Fruit fly (Drosophila melanogaster) whole organism, pupa: ENCODE results near the gene Pex12.

Experiments used
- CG10348 ChIP-seq: fragments of 200-800 bp; sonication (Bioruptor generic); IDR thresholded peaks from 2 replicates; pipeline ENCODE4 v1.3.6; 2022; ENCODE audit warnings: missing biosample characterization, missing genetic modification characterization
- CG12605 ChIP-seq: fragments of 200-800 bp; sonication (Bioruptor generic); IDR thresholded peaks from 2 replicates; pipeline ENCODE4 v1.3.6; 2022; ENCODE audit warnings: missing biosample characterization, missing genetic modification characterization
- CG13204 ChIP-seq: fragments of 200-800 bp; sonication (Bioruptor generic); optimal IDR thresholded peaks from 2 replicates; lab custom pipeline; 2018; ENCODE audit warnings: missing biosample characterization, mild to moderate bottlenecking, missing genetic modification characterization, moderate library complexity
- CG14655 ChIP-seq: fragments of 200-800 bp; sonication (Bioruptor generic); optimal IDR thresholded peaks from 3 replicates; lab custom pipeline; 2017; ENCODE audit warnings: mild to moderate bottlenecking, missing biosample characterization, missing genetic modification reagents, missing genetic modification characterization
- CG15710 ChIP-seq: fragments of 200-800 bp; sonication (Bioruptor generic); optimal IDR thresholded peaks from 2 replicates; lab custom pipeline; 2018; ENCODE audit warnings: missing biosample characterization, mild to moderate bottlenecking, missing genetic modification characterization, moderate library complexity
- CG17806 ChIP-seq: fragments of 200-800 bp; sonication (Bioruptor generic); optimal IDR thresholded peaks from 2 replicates; lab custom pipeline; 2018; ENCODE audit warnings: missing biosample characterization, mild to moderate bottlenecking, missing genetic modification characterization, moderate library complexity
- CG32121 ChIP-seq: fragments of 200-800 bp; sonication (Bioruptor generic); IDR thresholded peaks from 2 replicates; pipeline ENCODE4 v1.3.6; 2022; ENCODE audit warnings: missing biosample characterization, missing genetic modification characterization
- CG34367 ChIP-seq: fragments of 200-800 bp; sonication (Bioruptor generic); optimal IDR thresholded peaks from 2 replicates; lab custom pipeline; 2018; ENCODE audit warnings: missing biosample characterization, mild to moderate bottlenecking, missing genetic modification characterization
- CG4496 ChIP-seq: fragments of 200-800 bp; sonication (Bioruptor generic); IDR thresholded peaks from 3 replicates; pipeline ENCODE4 v1.3.6; 2022; ENCODE audit warnings: missing biosample characterization, missing genetic modification characterization
- CG8159 ChIP-seq: fragments of 200-800 bp; sonication (Bioruptor generic); optimal IDR thresholded peaks from 3 replicates; lab custom pipeline; 2018; ENCODE audit warnings: missing biosample characterization, mild to moderate bottlenecking, missing genetic modification characterization, moderate library complexity
- CG8301 ChIP-seq: fragments of 200-800 bp; sonication (Bioruptor generic); optimal IDR thresholded peaks from 2 replicates; lab custom pipeline; 2018; ENCODE audit warnings: missing biosample characterization, mild to moderate bottlenecking, missing genetic modification characterization
- CG9948 ChIP-seq: fragments of 200-800 bp; sonication (Bioruptor generic); optimal IDR thresholded peaks from 2 replicates; lab custom pipeline; 2018; ENCODE audit warnings: missing biosample characterization, mild to moderate bottlenecking, missing genetic modification characterization, moderate library complexity
- D1 ChIP-seq: fragments of 200-800 bp; sonication (Bioruptor generic); optimal IDR thresholded peaks from 2 replicates; lab custom pipeline; 2018; ENCODE audit warnings: missing biosample characterization, mild to moderate bottlenecking, missing genetic modification characterization, moderate library complexity
- EcR ChIP-seq: fragments of 200-800 bp; sonication (Bioruptor generic); optimal IDR thresholded peaks from 3 replicates; lab custom pipeline; 2019; ENCODE audit warnings: missing biosample characterization, missing genetic modification characterization, mild to moderate bottlenecking, moderate library complexity, missing genetic modification reagents
- Ets98B ChIP-seq: fragments of 200-800 bp; sonication (Bioruptor generic); IDR thresholded peaks from 2 replicates; pipeline ENCODE4 v1.3.6; 2022; ENCODE audit warnings: missing biosample characterization, missing genetic modification characterization
- Pif1A ChIP-seq: fragments of 200-800 bp; sonication (Bioruptor generic); optimal IDR thresholded peaks from 3 replicates; lab custom pipeline; 2016; ENCODE audit warnings: missing biosample characterization, missing genetic modification characterization
- Pif1B ChIP-seq: fragments of 200-800 bp; sonication (Bioruptor generic); optimal IDR thresholded peaks from 3 replicates; lab custom pipeline; 2016; ENCODE audit warnings: missing biosample characterization, missing genetic modification characterization
- Snoo ChIP-seq: fragments of 200-800 bp; sonication (Bioruptor generic); optimal IDR thresholded peaks from 3 replicates; lab custom pipeline; 2017; ENCODE audit warnings: missing biosample characterization, mild to moderate bottlenecking, missing genetic modification characterization, inconsistent platforms
- fd96Ca ChIP-seq: fragments of 200-800 bp; sonication (Bioruptor generic); IDR thresholded peaks from 3 replicates; pipeline ENCODE4 v1.3.6; 2022; ENCODE audit warnings: missing biosample characterization, missing genetic modification characterization
- gl ChIP-seq: fragments of 200-800 bp; sonication (Bioruptor generic); optimal IDR thresholded peaks from 2 replicates; lab custom pipeline; 2018; ENCODE audit warnings: missing biosample characterization, mild to moderate bottlenecking, missing genetic modification characterization
- rn ChIP-seq: fragments of 200-800 bp; sonication (Bioruptor generic); IDR thresholded peaks from 2 replicates; pipeline ENCODE4 v1.3.6; 2022; ENCODE audit warnings: missing biosample characterization, missing genetic modification characterization

Gene Pex12

DNA sequence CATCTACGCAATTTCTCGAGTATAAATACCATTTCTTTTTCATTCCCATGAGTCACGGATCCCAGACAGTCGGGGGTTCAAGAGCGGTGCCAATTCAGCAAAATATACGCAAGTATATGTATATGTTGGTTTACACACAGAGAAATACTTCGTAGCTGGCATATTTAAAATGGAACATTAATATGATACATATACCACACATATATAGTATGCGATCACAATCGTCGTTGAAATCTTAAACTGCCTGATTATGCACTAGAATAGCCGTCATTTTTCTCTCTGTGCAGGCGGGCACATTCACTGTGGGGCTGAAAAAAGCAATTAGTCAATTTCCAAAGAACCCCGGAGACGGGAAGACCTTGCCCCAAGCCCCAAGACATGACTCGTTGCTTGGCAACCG is 25.9 kb downstream of the Pex12 start:
- TF ChIP-seq CG12605 (peak; percentile 96), CG10348 (0 out of 2 replicates have a peak, but pooled peaks have one; percentile 22), CG34367 (peak; percentile 94), fd96Ca (GFP tag; lab: Robert Waterston, UW) (peak; percentile 96), CG14655 (peak; percentile 96), CG9948 (tag; lab: Kevin White, UChicago) (peak; percentile 93), CG8301 (tag; lab: Kevin White, UChicago) (peak; percentile 93), Pif1A (GFP tag; lab: Kevin White, UChicago) (peak; percentile 94), CG4496 (GFP tag; lab: Robert Waterston, UW) (peak; percentile 98), Pif1B (GFP tag; lab: Kevin White, UChicago) (peak; percentile 95), Ets98B (peak; percentile 96), CG17806 (peak; percentile 94), CG13204 (no peak), EcR (GFP tag; lab: Kevin White, UChicago) (peak; percentile 88), D1 (tag; lab: Kevin White, UChicago) (peak; percentile 78), gl (peak; percentile 93), Snoo (tag; lab: Kevin White, UChicago) (peak; percentile 97), CG15710 (tag; lab: Kevin White, UChicago) (peak; percentile 96), CG8159 (tag; lab: Kevin White, UChicago) (peak; percentile 95), CG32121 (GFP tag; lab: Robert Waterston, UW) (peak; percentile 95), rn (GFP tag; lab: Robert Waterston, UW) (peak; percentile 95)
- TF ChIP-seq, all 21 proteins: peak for 20

dm6 chr2L:842873-843272 is 27.1 kb downstream of the Pex12 start:
- TF ChIP-seq CG13204 (no peak), Pif1A (GFP tag; lab: Kevin White, UChicago) (no peak), EcR (GFP tag; lab: Kevin White, UChicago) (peak; percentile 65), CG9948 (tag; lab: Kevin White, UChicago) (no peak), Snoo (tag; lab: Kevin White, UChicago) (no peak), fd96Ca (GFP tag; lab: Robert Waterston, UW) (no peak)

- TF ChIP-seq CG4496 (GFP tag; lab: Robert Waterston, UW) = no peak
- TF ChIP-seq CG17806 = no peak
- TF ChIP-seq Pif1B (GFP tag; lab: Kevin White, UChicago) = no peak
- no peak for TF ChIP-seq CG13204
- no peak for TF ChIP-seq CG10348
- TF ChIP-seq rn (GFP tag; lab: Robert Waterston, UW) = no peak
- no peak for TF ChIP-seq CG14655
- no peak for TF ChIP-seq Snoo (tag; lab: Kevin White, UChicago)
- TF ChIP-seq fd96Ca (GFP tag; lab: Robert Waterston, UW) = no peak
- no peak for TF ChIP-seq CG9948 (tag; lab: Kevin White, UChicago)
- no peak for TF ChIP-seq D1 (tag; lab: Kevin White, UChicago)
- TF ChIP-seq CG12605 = no peak
- no peak for TF ChIP-seq Ets98B
- no peak for TF ChIP-seq CG8159 (tag; lab: Kevin White, UChicago)
- TF ChIP-seq gl = no peak
- TF ChIP-seq EcR (GFP tag; lab: Kevin White, UChicago) = no peak
- TF ChIP-seq CG34367 = no peak
These were observed 27.5 kb downstream of the Pex12 start for dm6 chr2L:843301-843700.

- peak; percentile 15 for TF ChIP-seq CG15710 (tag; lab: Kevin White, UChicago)
- no peak for TF ChIP-seq D1 (tag; lab: Kevin White, UChicago)
- TF ChIP-seq CG34367 = peak; percentile 48
- peak; percentile 75 for TF ChIP-seq CG4496 (GFP tag; lab: Robert Waterston, UW)
- TF ChIP-seq CG17806 = peak; percentile 52
- TF ChIP-seq CG32121 (GFP tag; lab: Robert Waterston, UW) = peak; percentile 12; the same call in 1 of the 2 replicates
- TF ChIP-seq CG13204 = peak; percentile 23
- peak; percentile 32 for TF ChIP-seq CG9948 (tag; lab: Kevin White, UChicago)
- TF ChIP-seq fd96Ca (GFP tag; lab: Robert Waterston, UW) = peak; percentile 53; the same call in 2 of the 3 replicates
- no peak for TF ChIP-seq EcR (GFP tag; lab: Kevin White, UChicago)
- no peak for TF ChIP-seq CG10348
- peak; percentile 59 for TF ChIP-seq Ets98B
- TF ChIP-seq CG14655 = peak; percentile 75
- TF ChIP-seq CG8159 (tag; lab: Kevin White, UChicago) = peak; percentile 52
- TF ChIP-seq Pif1A (GFP tag; lab: Kevin White, UChicago) = peak; percentile 32
- peak; percentile 70 for TF ChIP-seq CG8301 (tag; lab: Kevin White, UChicago)
- peak; percentile 37 for TF ChIP-seq gl
- TF ChIP-seq CG12605 = peak; percentile 65
- no peak for TF ChIP-seq Snoo (tag; lab: Kevin White, UChicago)
- TF ChIP-seq Pif1B (GFP tag; lab: Kevin White, UChicago) = no peak
- TF ChIP-seq rn (GFP tag; lab: Robert Waterston, UW) = peak; percentile 33; the same call in 1 of the 2 replicates
These were observed 28.3 kb downstream of the Pex12 start for dm6 chr2L:843850-844791.

dm6 chr2L:845341-846004 is 29.7 kb downstream of the Pex12 start:
- TF ChIP-seq CG8301 (tag; lab: Kevin White, UChicago) = peak; percentile 88
- TF ChIP-seq Pif1B (GFP tag; lab: Kevin White, UChicago) = peak; percentile 80
- TF ChIP-seq CG4496 (GFP tag; lab: Robert Waterston, UW) = peak; percentile 94
- TF ChIP-seq rn (GFP tag; lab: Robert Waterston, UW) = peak; percentile 75
- TF ChIP-seq EcR (GFP tag; lab: Kevin White, UChicago) = no peak
- TF ChIP-seq D1 (tag; lab: Kevin White, UChicago) = no peak
- TF ChIP-seq CG14655 = peak; percentile 88
- peak; percentile 86 for TF ChIP-seq CG32121 (GFP tag; lab: Robert Waterston, UW)
- peak; percentile 92 for TF ChIP-seq fd96Ca (GFP tag; lab: Robert Waterston, UW)
- peak; percentile 67 for TF ChIP-seq CG9948 (tag; lab: Kevin White, UChicago)
- peak; percentile 72 for TF ChIP-seq CG17806
- TF ChIP-seq CG13204 = no peak
- TF ChIP-seq CG12605 = peak; percentile 84
- TF ChIP-seq gl = no peak
- no peak for TF ChIP-seq CG10348
- TF ChIP-seq Ets98B = peak; percentile 92
- peak; percentile 58 for TF ChIP-seq CG8159 (tag; lab: Kevin White, UChicago)
- TF ChIP-seq CG15710 (tag; lab: Kevin White, UChicago) = peak; percentile 60
- peak; percentile 62 for TF ChIP-seq Snoo (tag; lab: Kevin White, UChicago)
- peak; percentile 82 for TF ChIP-seq Pif1A (GFP tag; lab: Kevin White, UChicago)
- TF ChIP-seq CG34367 = peak; percentile 55
